Fruit fly (Drosophila melanogaster): ENCODE measurements around the gene CG12519.
A peak's percentile ranks its signal among the peaks of the same experiment; 100 is the strongest.
"Not testable (repeated sequence)": the region's sequence is repeated elsewhere in the genome, so short reads cannot be mapped to it uniquely, and the experiment has no call there.

CG12519 gene

dm6 chr3L:19481209-19481608 lies 8.9 kb downstream of the CG12519 start:
- TF ChIP-seq Ets98B (GFP tag; IDR thresholded peaks at IDR 0.05), result no peak
- TF ChIP-seq rn (GFP tag; IDR thresholded peaks at IDR 0.05), result no peak
- 0 out of 3 replicates have a peak, but pooled peaks have one; percentile 30 for TF ChIP-seq CG4496 (GFP tag; IDR thresholded peaks at IDR 0.05)
- TF ChIP-seq fd96Ca (GFP tag; IDR thresholded peaks at IDR 0.05), result 0 out of 3 replicates have a peak, but pooled peaks have one; percentile 10

dm6 chr3L:19482014-19482413 lies 9.7 kb downstream of the CG12519 start:
- TF ChIP-seq CG8301 (tag; optimal IDR thresholded peaks at IDR 0.05), result no peak
- no peak for TF ChIP-seq D1 (tag; optimal IDR thresholded peaks at IDR 0.05)
- TF ChIP-seq CG12605 (GFP tag; IDR thresholded peaks at IDR 0.05), result no peak
- TF ChIP-seq CG8159 (tag; optimal IDR thresholded peaks at IDR 0.05), result no peak
- no peak for TF ChIP-seq fd96Ca (GFP tag; IDR thresholded peaks at IDR 0.05)
- no peak for TF ChIP-seq rn (GFP tag; IDR thresholded peaks at IDR 0.05)
- no peak for TF ChIP-seq CG34367 (tag; optimal IDR thresholded peaks at IDR 0.05)
- no peak for TF ChIP-seq CG13204 (GFP tag; optimal IDR thresholded peaks at IDR 0.05)
- TF ChIP-seq Pif1A (GFP tag; optimal IDR thresholded peaks at IDR 0.05), result no peak
- no peak for TF ChIP-seq CG4496 (GFP tag; IDR thresholded peaks at IDR 0.05)
- TF ChIP-seq CG32121 (GFP tag; IDR thresholded peaks at IDR 0.05), result no peak
- TF ChIP-seq Pif1B (GFP tag; optimal IDR thresholded peaks at IDR 0.05), result no peak
- TF ChIP-seq gl (tag; optimal IDR thresholded peaks at IDR 0.05), result no peak
- TF ChIP-seq CG10348 (GFP tag; IDR thresholded peaks at IDR 0.05), result no peak
- TF ChIP-seq EcR (GFP tag; optimal IDR thresholded peaks at IDR 0.05), result no peak
- no peak for TF ChIP-seq CG14655 (GFP tag; optimal IDR thresholded peaks at IDR 0.05)

- no peak for TF ChIP-seq rn (GFP tag; IDR thresholded peaks at IDR 0.05)
- TF ChIP-seq CG12605 (GFP tag; IDR thresholded peaks at IDR 0.05), result no peak
- TF ChIP-seq CG13204 (GFP tag; optimal IDR thresholded peaks at IDR 0.05), result no peak
- no peak for TF ChIP-seq CG4496 (GFP tag; IDR thresholded peaks at IDR 0.05)
- no peak for TF ChIP-seq Ets98B (GFP tag; IDR thresholded peaks at IDR 0.05)
- no peak for TF ChIP-seq CG10348 (GFP tag; IDR thresholded peaks at IDR 0.05)
- TF ChIP-seq Pif1B (GFP tag; optimal IDR thresholded peaks at IDR 0.05), result no peak
- TF ChIP-seq CG8301 (tag; optimal IDR thresholded peaks at IDR 0.05), result no peak
- no peak for TF ChIP-seq CG32121 (GFP tag; IDR thresholded peaks at IDR 0.05)
- no peak for TF ChIP-seq CG14655 (GFP tag; optimal IDR thresholded peaks at IDR 0.05)
- TF ChIP-seq CG34367 (tag; optimal IDR thresholded peaks at IDR 0.05), result no peak
- no peak for TF ChIP-seq CG8159 (tag; optimal IDR thresholded peaks at IDR 0.05)
- no peak for TF ChIP-seq CG17806 (tag; optimal IDR thresholded peaks at IDR 0.05)
- no peak for TF ChIP-seq Pif1A (GFP tag; optimal IDR thresholded peaks at IDR 0.05)
- TF ChIP-seq D1 (tag; optimal IDR thresholded peaks at IDR 0.05), result no peak
- no peak for TF ChIP-seq CG15710 (tag; optimal IDR thresholded peaks at IDR 0.05)
These were observed 10.7 kb downstream of the CG12519 start for dm6 chr3L:19483007-19483406.

- TF ChIP-seq CG8301 (tag; optimal IDR thresholded peaks at IDR 0.05) (no peak), CG9948 (tag; optimal IDR thresholded peaks at IDR 0.05) (no peak), fd96Ca (GFP tag; IDR thresholded peaks at IDR 0.05) (no peak), CG32121 (GFP tag; IDR thresholded peaks at IDR 0.05) (no peak), Pif1B (GFP tag; optimal IDR thresholded peaks at IDR 0.05) (no peak), CG13204 (GFP tag; optimal IDR thresholded peaks at IDR 0.05) (no peak), CG34367 (tag; optimal IDR thresholded peaks at IDR 0.05) (no peak), CG15710 (tag; optimal IDR thresholded peaks at IDR 0.05) (no peak), CG8159 (tag; optimal IDR thresholded peaks at IDR 0.05) (no peak), CG4496 (GFP tag; IDR thresholded peaks at IDR 0.05) (no peak), Ets98B (GFP tag; IDR thresholded peaks at IDR 0.05) (no peak), D1 (tag; optimal IDR thresholded peaks at IDR 0.05) (no peak), EcR (GFP tag; optimal IDR thresholded peaks at IDR 0.05) (no peak), gl (tag; optimal IDR thresholded peaks at IDR 0.05) (no peak), CG17806 (tag; optimal IDR thresholded peaks at IDR 0.05) (no peak), CG10348 (GFP tag; IDR thresholded peaks at IDR 0.05) (no peak), CG12605 (GFP tag; IDR thresholded peaks at IDR 0.05) (no peak), Pif1A (GFP tag; optimal IDR thresholded peaks at IDR 0.05) (no peak), CG14655 (GFP tag; optimal IDR thresholded peaks at IDR 0.05) (no peak), rn (GFP tag; IDR thresholded peaks at IDR 0.05) (no peak)
These were observed 14.1 kb downstream of the CG12519 start, which contains the start of gene brv1 for dm6 chr3L:19486398-19486797. Gene brv1 (minus strand): TSS chr3L:19486498.

- not testable (repeated sequence) for TF ChIP-seq EcR (GFP tag; optimal IDR thresholded peaks at IDR 0.05); rn (GFP tag; IDR thresholded peaks at IDR 0.05); CG8159 (tag; optimal IDR thresholded peaks at IDR 0.05)
These were observed 15.0 kb downstream of the CG12519 start, which contains the start of gene CG32212 for dm6 chr3L:19487260-19487659. Gene CG32212 (plus strand): TSS chr3L:19487560.

- TF ChIP-seq CG9948 (tag; optimal IDR thresholded peaks at IDR 0.05) (no peak), Pif1A (GFP tag; optimal IDR thresholded peaks at IDR 0.05) (no peak), EcR (GFP tag; optimal IDR thresholded peaks at IDR 0.05) (no peak), CG17806 (tag; optimal IDR thresholded peaks at IDR 0.05) (no peak), CG34367 (tag; optimal IDR thresholded peaks at IDR 0.05) (no peak), CG4496 (GFP tag; IDR thresholded peaks at IDR 0.05) (no peak)
These were observed 22.7 kb downstream of the CG12519 start for dm6 chr3L:19494954-19495353.

dm6 chr3L:19495991-19496588 lies 23.8 kb downstream of the CG12519 start:
- TF ChIP-seq CG4496 (GFP tag; IDR thresholded peaks at IDR 0.05), result no peak
- no peak for TF ChIP-seq Pif1A (GFP tag; optimal IDR thresholded peaks at IDR 0.05)
- no peak for TF ChIP-seq gl (tag; optimal IDR thresholded peaks at IDR 0.05)
- no peak for TF ChIP-seq rn (GFP tag; IDR thresholded peaks at IDR 0.05)
- no peak for TF ChIP-seq Ets98B (GFP tag; IDR thresholded peaks at IDR 0.05)
- TF ChIP-seq CG34367 (tag; optimal IDR thresholded peaks at IDR 0.05), result no peak
- no peak for TF ChIP-seq fd96Ca (GFP tag; IDR thresholded peaks at IDR 0.05)
- no peak for TF ChIP-seq CG15710 (tag; optimal IDR thresholded peaks at IDR 0.05)
- no peak for TF ChIP-seq CG12605 (GFP tag; IDR thresholded peaks at IDR 0.05)
- no peak for TF ChIP-seq D1 (tag; optimal IDR thresholded peaks at IDR 0.05)
- TF ChIP-seq CG17806 (tag; optimal IDR thresholded peaks at IDR 0.05), result no peak
- no peak for TF ChIP-seq CG8159 (tag; optimal IDR thresholded peaks at IDR 0.05)
- no peak for TF ChIP-seq Snoo (tag; optimal IDR thresholded peaks at IDR 0.05)
- TF ChIP-seq CG14655 (GFP tag; optimal IDR thresholded peaks at IDR 0.05), result no peak
- no peak for TF ChIP-seq EcR (GFP tag; optimal IDR thresholded peaks at IDR 0.05)
- TF ChIP-seq CG10348 (GFP tag; IDR thresholded peaks at IDR 0.05), result no peak
- no peak for TF ChIP-seq CG13204 (GFP tag; optimal IDR thresholded peaks at IDR 0.05)
- no peak for TF ChIP-seq CG8301 (tag; optimal IDR thresholded peaks at IDR 0.05)
- no peak for TF ChIP-seq CG32121 (GFP tag; IDR thresholded peaks at IDR 0.05)
